Fruit fly (Drosophila melanogaster): ENCODE data around the gene CG2162.

CG2162 gene

DNA sequence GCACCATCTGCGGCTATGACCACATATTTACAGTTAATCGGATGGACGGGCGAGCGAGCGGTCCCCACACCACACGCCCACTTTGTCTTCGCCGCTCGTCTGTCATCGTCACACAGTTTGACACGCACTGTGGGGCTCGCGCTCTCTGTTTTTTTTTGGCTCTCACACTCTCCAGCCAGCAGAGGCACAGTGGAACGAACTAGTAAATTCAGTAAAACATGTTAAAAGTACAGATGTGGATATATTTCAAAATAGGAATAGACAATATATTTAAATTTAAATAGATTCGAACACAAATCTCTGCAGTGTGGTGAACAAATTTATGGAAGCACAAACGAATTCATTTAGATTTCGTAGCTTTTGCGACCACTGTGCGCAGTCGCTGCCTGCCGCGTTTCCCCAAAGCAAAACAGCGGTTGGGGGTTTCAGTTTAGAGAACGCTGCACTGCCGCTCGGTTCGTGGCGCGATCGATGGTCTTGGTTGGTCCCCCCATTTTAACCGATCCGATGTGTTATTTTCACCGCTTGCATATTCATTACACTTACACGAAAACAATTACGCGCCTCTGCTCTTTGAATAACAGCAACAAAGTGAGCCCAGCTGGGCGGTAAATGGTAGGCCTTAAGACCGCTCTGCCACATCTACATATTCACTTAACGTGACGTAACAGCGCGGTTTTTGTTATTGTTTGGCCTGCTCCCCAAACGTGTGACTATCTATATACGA, 46.3 kb downstream of the CG2162 start (continued):
- peak; percentile 97 for TF ChIP-seq CG13624 (GFP tag; optimal IDR thresholded peaks at IDR 0.05)
- peak; percentile 68 for TF ChIP-seq stwl (tag; optimal IDR thresholded peaks at IDR 0.05)
- TF ChIP-seq Poxn (GFP tag; IDR thresholded peaks at IDR 0.05): peak; percentile 94
- TF ChIP-seq odd (GFP tag; optimal IDR thresholded peaks at IDR 0.05): peak; percentile 98
- TF ChIP-seq CG31441 (GFP tag; IDR thresholded peaks at IDR 0.05): peak; percentile 96
- peak; percentile 97 for TF ChIP-seq ap (GFP tag; IDR thresholded peaks at IDR 0.05)
- TF ChIP-seq B-H1 (GFP tag; IDR thresholded peaks at IDR 0.05): peak; percentile 98
- TF ChIP-seq CG15514 (GFP tag; optimal IDR thresholded peaks at IDR 0.05): peak; percentile 95
- TF ChIP-seq bsh (GFP tag; optimal IDR thresholded peaks at IDR 0.05): peak; percentile 98 to 99
- peak; percentile 98 for TF ChIP-seq H15 (GFP tag; IDR thresholded peaks at IDR 0.05)
- TF ChIP-seq lilli (GFP tag; optimal IDR thresholded peaks at IDR 0.05): peak; percentile 99
- peak; percentile 98 for TF ChIP-seq CG32772 (GFP tag; IDR thresholded peaks at IDR 0.05)
- peak; percentile 99 for TF ChIP-seq ranshi (GFP tag; IDR thresholded peaks at IDR 0.05)
- peak; percentile 97 for TF ChIP-seq CG4328 (GFP tag; optimal IDR thresholded peaks at IDR 0.05)
- peak; percentile 91 for TF ChIP-seq pb (GFP tag; optimal IDR thresholded peaks at IDR 0.05)
- peak; percentile 85 for TF ChIP-seq Myb (GFP tag; optimal IDR thresholded peaks at IDR 0.05)
- peak; percentile 97 for TF ChIP-seq bab2 (GFP tag; optimal IDR thresholded peaks at IDR 0.05)
- TF ChIP-seq CG14050 (GFP tag; IDR thresholded peaks at IDR 0.05): peak; percentile 98
- TF ChIP-seq ash1 (GFP tag; optimal IDR thresholded peaks at IDR 0.05): peak; percentile 77
- peak; percentile 98 for TF ChIP-seq CG7987 (GFP tag; optimal IDR thresholded peaks at IDR 0.05)
- peak; percentile 98 for TF ChIP-seq CG1603 (tag; optimal IDR thresholded peaks at IDR 0.05)
- peak; percentile 97 for TF ChIP-seq CG3407 (GFP tag; optimal IDR thresholded peaks at IDR 0.05)
- TF ChIP-seq al (GFP tag; IDR thresholded peaks at IDR 0.05): peak; percentile 98
- peak; percentile 99 for TF ChIP-seq Drgx (GFP tag; IDR thresholded peaks at IDR 0.05)
- peak; percentile 91 for TF ChIP-seq CG10565 (GFP tag; optimal IDR thresholded peaks at IDR 0.05)
- peak; percentile 99 for TF ChIP-seq Dbx (GFP tag; IDR thresholded peaks at IDR 0.05)
- TF ChIP-seq dan (GFP tag; IDR thresholded peaks at IDR 0.05): peak; percentile 85
- TF ChIP-seq CG11456 (GFP tag; IDR thresholded peaks at IDR 0.05): peak; percentile 98
- TF ChIP-seq peb (GFP tag; IDR thresholded peaks at IDR 0.05): peak; percentile 96
- TF ChIP-seq az2 (GFP tag; optimal IDR thresholded peaks at IDR 0.05): peak; percentile 99
- TF ChIP-seq ara (GFP tag; IDR thresholded peaks at IDR 0.05): peak; percentile 98
- peak; percentile 97 for TF ChIP-seq CG1647 (GFP tag; optimal IDR thresholded peaks at IDR 0.05)
- peak; percentile 97 for TF ChIP-seq gsb (GFP tag; IDR thresholded peaks at IDR 0.05)
- no peak for TF ChIP-seq ato (GFP tag; IDR thresholded peaks at IDR 0.05; ENCODE audit: partially characterized antibody)
- TF ChIP-seq Dll (GFP tag; IDR thresholded peaks at IDR 0.05; ENCODE audit: partially characterized antibody): peak; percentile 73
- TF ChIP-seq Blimp-1 (GFP tag; optimal IDR thresholded peaks at IDR 0.05): peak; percentile 97
- peak; percentile 97 for TF ChIP-seq MTF-1 (GFP tag; optimal IDR thresholded peaks at IDR 0.05; ENCODE audit: borderline replicate concordance)
- peak; percentile 91 for TF ChIP-seq CG9437 (GFP tag; optimal IDR thresholded peaks at IDR 0.05)
- TF ChIP-seq fd3F (GFP tag; optimal IDR thresholded peaks at IDR 0.05): peak; percentile 97
- peak; percentile 98 for TF ChIP-seq CG10979 (tag; optimal IDR thresholded peaks at IDR 0.05)
- TF ChIP-seq CG12104 (GFP tag; optimal IDR thresholded peaks at IDR 0.05): peak; percentile 97
- TF ChIP-seq Hand (GFP tag; optimal IDR thresholded peaks at IDR 0.05): peak; percentile 99
- peak; percentile 57 for TF ChIP-seq Sry-δ (GFP tag; optimal IDR thresholded peaks at IDR 0.05)
- TF ChIP-seq Adf1 (GFP tag; IDR thresholded peaks at IDR 0.05): peak; percentile 98
- TF ChIP-seq wdn (GFP tag; IDR thresholded peaks at IDR 0.05): peak; percentile 98
- TF ChIP-seq CTCF (GFP tag; optimal IDR thresholded peaks at IDR 0.05): peak; percentile 76
- peak; percentile 94 for TF ChIP-seq exex (tag; optimal IDR thresholded peaks at IDR 0.05)
- peak; percentile 99 for TF ChIP-seq CG10543 (GFP tag; optimal IDR thresholded peaks at IDR 0.05)
- TF ChIP-seq Scr (GFP tag; IDR thresholded peaks at IDR 0.05; ENCODE audit: partially characterized antibody): peak; percentile 68
- peak; percentile 96 for TF ChIP-seq kah (GFP tag; optimal IDR thresholded peaks at IDR 0.05)
